Worm (Caenorhabditis elegans) whole organism, L3 larva: ENCODE data around the gene nrde-3.

Experiments used
- R02D3.7 ChIP-seq: fragments of 150-350 bp; optimal IDR thresholded peaks from 2 replicates; lab custom pipeline; 2014; ENCODE audit warnings: missing biosample characterization, missing genetic modification characterization
- ZK546.5 ChIP-seq: sonication (generic microtip); optimal IDR thresholded peaks from 2 replicates; lab custom pipeline; 2017; ENCODE audit warnings: missing biosample characterization, missing genetic modification characterization
- aly-2 ChIP-seq: fragments of 150-350 bp; optimal IDR thresholded peaks from 2 replicates; lab custom pipeline; 2014; ENCODE audit warnings: missing biosample characterization, missing genetic modification characterization
- ama-1 ChIP-seq: fragments of 150-350 bp; optimal IDR thresholded peaks from 2 replicates; lab custom pipeline; 2018
- ceh-16 ChIP-seq: sonication (generic microtip); optimal IDR thresholded peaks from 2 replicates; lab custom pipeline; 2017; ENCODE audit warnings: missing biosample characterization, missing genetic modification characterization
- ceh-28 ChIP-seq: fragments of 150-350 bp; optimal IDR thresholded peaks from 2 replicates; lab custom pipeline; 2014; ENCODE audit warnings: missing biosample characterization, missing genetic modification reagents, missing genetic modification characterization
- ceh-82 ChIP-seq: fragments of 150-350 bp; optimal IDR thresholded peaks from 2 replicates; lab custom pipeline; 2014; ENCODE audit warnings: missing biosample characterization, missing genetic modification characterization
- ceh-9 ChIP-seq: sonication (generic microtip); optimal IDR thresholded peaks from 2 replicates; lab custom pipeline; 2018; ENCODE audit warnings: missing biosample characterization, missing genetic modification characterization
- daf-12 ChIP-seq: fragments of 150-350 bp; optimal IDR thresholded peaks from 2 replicates; lab custom pipeline; 2014; ENCODE audit warnings: missing biosample characterization, missing genetic modification reagents, missing genetic modification characterization
- egl-27 ChIP-seq: sonication (generic microtip); optimal IDR thresholded peaks from 4 replicates; lab custom pipeline; 2017; ENCODE audit warnings: missing biosample characterization, missing genetic modification reagents, missing genetic modification characterization
- egl-5 ChIP-seq: fragments of 150-350 bp; optimal IDR thresholded peaks from 2 replicates; lab custom pipeline; 2017; ENCODE audit warnings: missing biosample characterization, missing genetic modification reagents, missing genetic modification characterization, inconsistent platforms
- elt-1 ChIP-seq: fragments of 150-350 bp; optimal IDR thresholded peaks from 2 replicates; lab custom pipeline; 2014; ENCODE audit warnings: missing biosample characterization, missing genetic modification characterization
- elt-2 ChIP-seq: sonication (generic microtip); optimal IDR thresholded peaks from 2 replicates; lab custom pipeline; 2016; ENCODE audit warnings: missing genetic modification reagents, mild to moderate bottlenecking, missing genetic modification characterization, missing compliant biosample characterization
- elt-3 ChIP-seq, 3 experiments: fragments of 150-350 bp in 1 of 3; sonication (generic microtip) in 2 of 3; optimal IDR thresholded peaks; 2 replicates in 2 of 3; 4 replicates in 1 of 3; lab custom pipeline; 2014 to 2017; ENCODE audit warnings: missing biosample characterization in 3 of 3, missing genetic modification characterization in 3 of 3
- eor-1 ChIP-seq, 2 experiments: fragments of 150-350 bp; optimal IDR thresholded peaks; 2 replicates each; lab custom pipeline; 2014 to 2018; ENCODE audit warnings: missing biosample characterization in 2 of 2, missing genetic modification characterization in 2 of 2
- fkh-10 ChIP-seq: sonication (generic microtip); optimal IDR thresholded peaks from 2 replicates; lab custom pipeline; 2017; ENCODE audit warnings: missing biosample characterization, missing genetic modification reagents, missing genetic modification characterization
- fkh-2 ChIP-seq: fragments of 150-350 bp; optimal IDR thresholded peaks from 2 replicates; lab custom pipeline; 2014; ENCODE audit warnings: missing biosample characterization, missing genetic modification reagents, missing genetic modification characterization
- fos-1 ChIP-seq: fragments of 150-350 bp; optimal IDR thresholded peaks from 2 replicates; lab custom pipeline; 2014; ENCODE audit warnings: missing biosample characterization, missing genetic modification characterization
- hmg-11 ChIP-seq: sonication (generic microtip); optimal IDR thresholded peaks from 2 replicates; lab custom pipeline; 2016; ENCODE audit warnings: missing genetic modification characterization, missing compliant biosample characterization
- jun-1 ChIP-seq: fragments of 150-350 bp; optimal IDR thresholded peaks from 2 replicates; lab custom pipeline; 2014; ENCODE audit warnings: missing biosample characterization, missing genetic modification reagents, missing genetic modification characterization
- lin-15B ChIP-seq: fragments of 150-350 bp; optimal IDR thresholded peaks from 2 replicates; lab custom pipeline; 2014; ENCODE audit warnings: missing biosample characterization, missing genetic modification characterization
- lin-39 ChIP-seq: fragments of 150-350 bp; optimal IDR thresholded peaks from 2 replicates; lab custom pipeline; 2018; ENCODE audit warnings: missing biosample characterization, missing genetic modification reagents, missing genetic modification characterization
- lsy-12 ChIP-seq: sonication (generic microtip); optimal IDR thresholded peaks from 2 replicates; lab custom pipeline; 2016; ENCODE audit warnings: mild to moderate bottlenecking, missing genetic modification characterization, missing compliant biosample characterization
- mdl-1 ChIP-seq: fragments of 150-350 bp; optimal IDR thresholded peaks from 2 replicates; lab custom pipeline; 2014; ENCODE audit warnings: missing biosample characterization, missing genetic modification characterization
- mml-1 ChIP-seq: fragments of 150-350 bp; sonication (generic microtip); optimal IDR thresholded peaks from 3 replicates; lab custom pipeline; 2014; ENCODE audit warnings: missing biosample characterization, missing genetic modification characterization
- nfya-1 ChIP-seq: sonication (generic microtip); optimal IDR thresholded peaks from 2 replicates; lab custom pipeline; 2017; ENCODE audit warnings: missing genetic modification characterization, mild to moderate bottlenecking, missing compliant biosample characterization, antibody characterized with exemption, moderate library complexity; ENCODE audit not compliant: insufficient read depth
- nhr-11 ChIP-seq: fragments of 150-350 bp; optimal IDR thresholded peaks from 2 replicates; lab custom pipeline; 2014; ENCODE audit warnings: missing biosample characterization, missing genetic modification characterization
- nhr-12 ChIP-seq: fragments of 150-350 bp; optimal IDR thresholded peaks from 2 replicates; lab custom pipeline; 2014; ENCODE audit warnings: missing biosample characterization, missing genetic modification characterization
- nhr-23 ChIP-seq: fragments of 150-350 bp; optimal IDR thresholded peaks from 2 replicates; lab custom pipeline; 2014; ENCODE audit warnings: missing biosample characterization, missing genetic modification reagents, missing genetic modification characterization
- nhr-237 ChIP-seq: fragments of 150-350 bp; optimal IDR thresholded peaks from 2 replicates; lab custom pipeline; 2014; ENCODE audit warnings: missing biosample characterization, missing genetic modification characterization
- nhr-25 ChIP-seq: sonication (generic microtip); optimal IDR thresholded peaks from 2 replicates; lab custom pipeline; 2017; ENCODE audit warnings: missing biosample characterization, missing genetic modification characterization
- nhr-28 ChIP-seq: fragments of 150-350 bp; optimal IDR thresholded peaks from 2 replicates; lab custom pipeline; 2014; ENCODE audit warnings: missing biosample characterization, missing genetic modification characterization
- nhr-43 ChIP-seq: sonication (generic microtip); optimal IDR thresholded peaks from 2 replicates; lab custom pipeline; 2016; ENCODE audit warnings: mild to moderate bottlenecking, missing genetic modification characterization, missing compliant biosample characterization; ENCODE audit not compliant: poor library complexity, severe bottlenecking
- nhr-67 ChIP-seq: fragments of 150-350 bp; optimal IDR thresholded peaks from 2 replicates; lab custom pipeline; 2014; ENCODE audit warnings: missing biosample characterization, missing genetic modification characterization
- nhr-76 ChIP-seq: fragments of 150-350 bp; sonication (generic microtip); optimal IDR thresholded peaks from 5 replicates; lab custom pipeline; 2014; ENCODE audit warnings: missing biosample characterization, missing genetic modification characterization
- nhr-77 ChIP-seq: fragments of 150-350 bp; optimal IDR thresholded peaks from 2 replicates; lab custom pipeline; 2014; ENCODE audit warnings: missing biosample characterization, missing genetic modification characterization
- pha-4 ChIP-seq: fragments of 150-350 bp; optimal IDR thresholded peaks from 2 replicates; lab custom pipeline; 2014; ENCODE audit warnings: missing biosample characterization, missing genetic modification reagents, missing genetic modification characterization
- pqm-1 ChIP-seq: fragments of 150-350 bp; optimal IDR thresholded peaks from 2 replicates; lab custom pipeline; 2017; ENCODE audit warnings: missing biosample characterization, missing genetic modification characterization, inconsistent platforms
- sea-2 ChIP-seq: fragments of 150-350 bp; sonication (generic microtip); optimal IDR thresholded peaks from 4 replicates; lab custom pipeline; 2014; ENCODE audit warnings: missing biosample characterization, missing genetic modification reagents, missing genetic modification characterization
- skn-1 ChIP-seq: fragments of 150-350 bp; optimal IDR thresholded peaks from 2 replicates; lab custom pipeline; 2014; ENCODE audit warnings: missing biosample characterization, missing genetic modification characterization
- snpc-4 ChIP-seq: fragments of 150-350 bp; optimal IDR thresholded peaks from 2 replicates; lab custom pipeline; 2014; ENCODE audit warnings: missing biosample characterization, missing genetic modification characterization
- tbx-2 ChIP-seq: sonication (generic microtip); optimal IDR thresholded peaks from 2 replicates; lab custom pipeline; 2016; ENCODE audit warnings: mild to moderate bottlenecking, missing genetic modification characterization, missing compliant biosample characterization
- unc-39 ChIP-seq: sonication (generic microtip); optimal IDR thresholded peaks from 4 replicates; lab custom pipeline; 2017; ENCODE audit warnings: missing biosample characterization, missing genetic modification characterization
- unc-62 ChIP-seq: fragments of 150-350 bp; sonication (generic microtip); optimal IDR thresholded peaks from 4 replicates; lab custom pipeline; 2014; ENCODE audit warnings: missing biosample characterization, missing genetic modification reagents, missing genetic modification characterization
- zag-1 ChIP-seq: fragments of 150-350 bp; optimal IDR thresholded peaks from 2 replicates; lab custom pipeline; 2014; ENCODE audit warnings: missing biosample characterization, missing genetic modification characterization
- ztf-11 ChIP-seq: fragments of 150-350 bp; optimal IDR thresholded peaks from 2 replicates; lab custom pipeline; 2014; ENCODE audit warnings: missing biosample characterization, missing genetic modification characterization
- ztf-4 ChIP-seq: fragments of 150-350 bp; optimal IDR thresholded peaks from 2 replicates; lab custom pipeline; 2014; ENCODE audit warnings: missing biosample characterization, missing genetic modification characterization

nrde-3 gene

DNA sequence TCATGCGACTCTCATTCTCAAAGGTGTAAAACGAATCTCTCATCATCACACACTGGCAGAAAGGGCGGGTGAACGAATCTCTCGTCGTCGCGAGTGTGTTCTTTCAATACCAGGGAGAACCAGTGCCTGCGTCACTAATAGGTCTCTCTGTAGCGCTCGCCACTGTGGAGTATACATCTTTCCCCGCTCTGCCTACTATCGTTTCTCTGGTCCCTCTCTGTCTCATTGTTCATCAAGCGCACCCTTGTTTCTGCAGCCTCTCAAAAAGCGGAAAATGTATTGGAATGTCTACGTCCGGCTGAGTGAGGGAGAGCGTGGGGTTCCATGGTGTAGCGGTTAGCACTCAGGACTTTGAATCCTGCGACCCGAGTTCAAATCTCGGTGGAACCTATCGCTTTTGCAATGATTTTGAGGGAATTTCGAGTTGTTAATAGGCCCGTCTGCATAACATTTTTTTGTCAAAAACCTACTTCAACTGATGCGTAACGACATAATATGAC lies 38.1 kb downstream of the nrde-3 start:
- TF ChIP-seq zag-1 (no peak), egl-5 (tag; lab: Kevin White, UChicago) (peak; percentile 62), R02D3.7 (peak; percentile 78), fkh-10 (peak; percentile 79), skn-1 (peak; percentile 94), ceh-28 (tag; lab: Kevin White, UChicago) (peak; percentile 92), aly-2 (tag; lab: Kevin White, UChicago) (peak; percentile 71), nhr-28 (no peak), lsy-12 (peak; percentile 78), elt-2 (tag; lab: Kevin White, UChicago) (peak; percentile 72), sea-2 (GFP tag; lab: Kevin White, UChicago) (no peak), pqm-1 (tag; lab: Kevin White, UChicago) (peak; percentile 83), nhr-23 (tag; lab: Kevin White, UChicago) (peak; percentile 88), nhr-77 (tag; lab: Kevin White, UChicago) (peak; percentile 85), nhr-67 (tag; lab: Kevin White, UChicago) (no peak), unc-39 (no peak), mdl-1 (tag; lab: Kevin White, UChicago) (peak; percentile 61), unc-62 (GFP tag; lab: Kevin White, UChicago) (no peak), tbx-2 (tag; lab: Kevin White, UChicago) (peak; percentile 95), nhr-237 (tag; lab: Kevin White, UChicago) (peak; percentile 22), nhr-43 (peak; percentile 89), elt-1 (tag; lab: Kevin White, UChicago) (peak; percentile 54), jun-1 (tag; lab: Kevin White, UChicago) (peak; percentile 97), hmg-11 (peak; percentile 98), fkh-2 (tag; lab: Kevin White, UChicago) (no peak), snpc-4 (peak; percentile 78), lin-15B (tag; lab: Kevin White, UChicago) (peak; percentile 52), nfya-1 (tag; lab: Kevin White, UChicago) (peak; percentile 79), ztf-11 (no peak), ceh-9 (tag; lab: Kevin White, UChicago) (peak; percentile 82), ztf-4 (tag; lab: Kevin White, UChicago) (no peak), nhr-12 (tag; lab: Kevin White, UChicago) (peak; percentile 8), ceh-16 (no peak), mml-1 (no peak), nhr-76 (tag; lab: Kevin White, UChicago) (peak; percentile 31), ceh-82 (tag; lab: Kevin White, UChicago) (peak; percentile 88), nhr-11 (tag; lab: Kevin White, UChicago) (peak; percentile 79), elt-3 (tag; optimal IDR thresholded peaks at IDR 0.05; lab: Kevin White, UChicago) (peak in 2 of 3 experiments; percentile 26 to 53), egl-27 (tag; lab: Kevin White, UChicago) (peak; percentile 83), ama-1 (no peak), fos-1 (tag; lab: Kevin White, UChicago) (no peak), nhr-25 (tag; lab: Kevin White, UChicago) (peak; percentile 90), ZK546.5 (tag; lab: Kevin White, UChicago) (no peak), eor-1 (tag; optimal IDR thresholded peaks at IDR 0.05; lab: Kevin White, UChicago) (peak in 1 of 2 experiments; percentile 63), daf-12 (tag; lab: Kevin White, UChicago) (no peak), lin-39 (tag; lab: Kevin White, UChicago) (peak; percentile 84), pha-4 (peak; percentile 91)
- TF ChIP-seq, all 47 proteins: peak for 32
